Fruit fly (Drosophila melanogaster) whole organism, embryonic: Measurements from ENCODE around the gene DIP-alpha.

Experiments used
- ATbp ChIP-seq: fragments of 200-800 bp; sonication (Bioruptor generic); optimal IDR thresholded peaks from 2 replicates; lab custom pipeline; 2017; ENCODE audit warnings: missing biosample characterization, mild to moderate bottlenecking, missing genetic modification characterization, missing genetic modification reagents
- Adf1 ChIP-seq: fragments of 200-800 bp; sonication (Bioruptor generic); IDR thresholded peaks from 2 replicates; pipeline ENCODE4 v1.3.6; 2022; ENCODE audit warnings: missing biosample characterization, missing genetic modification characterization
- Aef1 ChIP-seq: fragments of 200-800 bp; sonication (Bioruptor generic); IDR thresholded peaks from 3 replicates; pipeline ENCODE4 v1.3.6; 2022; ENCODE audit warnings: missing biosample characterization, missing genetic modification characterization
- CG10959 ChIP-seq: fragments of 200-800 bp; sonication (Bioruptor generic); IDR thresholded peaks from 2 replicates; pipeline ENCODE4 v1.3.6; 2022; ENCODE audit warnings: missing biosample characterization, missing genetic modification characterization
- CG11247 ChIP-seq: fragments of 200-800 bp; sonication (Bioruptor generic); IDR thresholded peaks from 2 replicates; pipeline ENCODE4 v1.3.6; 2022; ENCODE audit warnings: missing biosample characterization, missing genetic modification characterization
- CG11504 ChIP-seq: fragments of 200-800 bp; sonication (Bioruptor generic); optimal IDR thresholded peaks from 3 replicates; lab custom pipeline; 2019; ENCODE audit warnings: missing biosample characterization, mild to moderate bottlenecking, missing genetic modification characterization, moderate library complexity
- CG12659 ChIP-seq: fragments of 200-800 bp; sonication (Bioruptor generic); optimal IDR thresholded peaks from 3 replicates; lab custom pipeline; 2017; ENCODE audit warnings: mild to moderate bottlenecking, missing biosample characterization, missing genetic modification reagents, missing genetic modification characterization
- CG2712 ChIP-seq: fragments of 200-800 bp; optimal IDR thresholded peaks from 3 replicates; lab custom pipeline; 2019; ENCODE audit warnings: missing biosample characterization, mild to moderate bottlenecking, missing genetic modification characterization, moderate library complexity
- CG32532 ChIP-seq: fragments of 200-800 bp; sonication (Bioruptor generic); IDR thresholded peaks from 2 replicates; pipeline ENCODE4 v1.3.6; 2022; ENCODE audit warnings: missing biosample characterization, missing genetic modification characterization
- CG3281 ChIP-seq: fragments of 200-800 bp; sonication (Bioruptor generic); optimal IDR thresholded peaks from 3 replicates; lab custom pipeline; 2017; ENCODE audit warnings: missing biosample characterization, mild to moderate bottlenecking, missing genetic modification characterization
- CG6272 ChIP-seq: fragments of 200-800 bp; sonication (Bioruptor generic); IDR thresholded peaks from 2 replicates; pipeline ENCODE4 v1.3.6; 2022; ENCODE audit warnings: missing biosample characterization, missing genetic modification characterization
- CG6683 ChIP-seq: fragments of 200-800 bp; sonication (Bioruptor generic); optimal IDR thresholded peaks from 2 replicates; lab custom pipeline; 2017; ENCODE audit warnings: missing biosample characterization, mild to moderate bottlenecking, missing genetic modification characterization, missing genetic modification reagents
- CG6689 ChIP-seq: fragments of 200-800 bp; sonication (Bioruptor generic); IDR thresholded peaks from 2 replicates; pipeline ENCODE4 v1.3.6; 2022; ENCODE audit warnings: missing biosample characterization, missing genetic modification characterization
- CG7556 ChIP-seq: fragments of 200-800 bp; sonication (Bioruptor generic); optimal IDR thresholded peaks from 2 replicates; lab custom pipeline; 2017; ENCODE audit warnings: missing biosample characterization, mild to moderate bottlenecking, missing genetic modification characterization
- CG7839 ChIP-seq: fragments of 200-800 bp; sonication (Bioruptor generic); optimal IDR thresholded peaks from 3 replicates; lab custom pipeline; 2018; ENCODE audit warnings: missing biosample characterization, mild to moderate bottlenecking, missing genetic modification characterization, moderate library complexity
- CG7987 ChIP-seq: fragments of 200-800 bp; sonication (Bioruptor generic); optimal IDR thresholded peaks from 2 replicates; lab custom pipeline; 2018; ENCODE audit warnings: missing biosample characterization, mild to moderate bottlenecking, missing genetic modification characterization, moderate library complexity
- CG8944 ChIP-seq: fragments of 200-800 bp; sonication (Bioruptor generic); optimal IDR thresholded peaks from 3 replicates; lab custom pipeline; 2016; ENCODE audit warnings: missing biosample characterization, missing genetic modification characterization
- CTCF ChIP-seq: fragments of 200-800 bp; sonication (Bioruptor generic); optimal IDR thresholded peaks from 2 replicates; lab custom pipeline; 2017; ENCODE audit warnings: missing biosample characterization, mild to moderate bottlenecking, missing genetic modification characterization, moderate library complexity
- Camta ChIP-seq: fragments of 200-800 bp; sonication (Bioruptor generic); optimal IDR thresholded peaks from 2 replicates; lab custom pipeline; 2016; ENCODE audit warnings: missing biosample characterization, missing genetic modification characterization
- CrebB ChIP-seq: fragments of 200-800 bp; sonication (Bioruptor generic); optimal IDR thresholded peaks from 3 replicates; lab custom pipeline; 2018; ENCODE audit warnings: missing biosample characterization, mild to moderate bottlenecking, missing genetic modification characterization
- Fer2 ChIP-seq: fragments of 200-800 bp; sonication (Bioruptor generic); optimal IDR thresholded peaks from 2 replicates; lab custom pipeline; 2018; ENCODE audit warnings: missing biosample characterization, mild to moderate bottlenecking, missing genetic modification characterization, moderate library complexity
- H2.0 ChIP-seq: fragments of 200-800 bp; sonication (Bioruptor generic); IDR thresholded peaks from 2 replicates; pipeline ENCODE4 v1.3.6; 2022; ENCODE audit warnings: missing biosample characterization, missing genetic modification characterization
- Mad ChIP-seq: fragments of 200-800 bp; sonication (Bioruptor generic); optimal IDR thresholded peaks from 2 replicates; lab custom pipeline; 2016; ENCODE audit warnings: missing biosample characterization, missing genetic modification characterization
- Med ChIP-seq: fragments of 200-800 bp; sonication (Bioruptor generic); peaks from one replicate; lab custom pipeline; 2016; ENCODE audit warnings: missing biosample characterization, missing genetic modification characterization, mild to moderate bottlenecking, inconsistent platforms, moderate library complexity
- Myb ChIP-seq: fragments of 200-800 bp; sonication (Bioruptor generic); optimal IDR thresholded peaks from 2 replicates; lab custom pipeline; 2016; ENCODE audit warnings: missing biosample characterization, missing genetic modification characterization
- Oli ChIP-seq: fragments of 200-800 bp; sonication (Bioruptor generic); optimal IDR thresholded peaks from 2 replicates; lab custom pipeline; 2018; ENCODE audit warnings: missing biosample characterization, mild to moderate bottlenecking, missing genetic modification characterization, moderate library complexity
- Ptx1 ChIP-seq: fragments of 200-800 bp; sonication (Bioruptor generic); IDR thresholded peaks from 2 replicates; pipeline ENCODE4 v1.3.6; 2022; ENCODE audit warnings: missing biosample characterization, missing genetic modification characterization
- Side ChIP-seq: fragments of 200-800 bp; sonication (Bioruptor generic); optimal IDR thresholded peaks from 2 replicates; lab custom pipeline; 2016; ENCODE audit warnings: missing biosample characterization, missing genetic modification characterization
- ato ChIP-seq: fragments of 200-800 bp; sonication (Bioruptor generic); IDR thresholded peaks from 2 replicates; pipeline ENCODE4 v1.3.6; 2022; ENCODE audit warnings: missing biosample characterization, missing genetic modification characterization; ENCODE audit not compliant: partially characterized antibody
- bab2 ChIP-seq: fragments of 200-800 bp; sonication (Bioruptor generic); optimal IDR thresholded peaks from 2 replicates; lab custom pipeline; 2016; ENCODE audit warnings: missing biosample characterization, missing genetic modification characterization
- cg ChIP-seq: fragments of 200-800 bp; sonication (Bioruptor generic); optimal IDR thresholded peaks from 3 replicates; lab custom pipeline; 2019; ENCODE audit warnings: missing biosample characterization, mild to moderate bottlenecking, missing genetic modification characterization, moderate library complexity
- dm ChIP-seq: fragments of 200-800 bp; sonication (Bioruptor generic); optimal IDR thresholded peaks from 3 replicates; lab custom pipeline; 2016; ENCODE audit warnings: missing biosample characterization, missing genetic modification characterization
- dmrt99B ChIP-seq: fragments of 200-800 bp; sonication (Bioruptor generic); optimal IDR thresholded peaks from 2 replicates; lab custom pipeline; 2018; ENCODE audit warnings: missing biosample characterization, mild to moderate bottlenecking, missing genetic modification characterization, moderate library complexity
- gcm2 ChIP-seq: fragments of 200-800 bp; sonication (Bioruptor generic); optimal IDR thresholded peaks from 2 replicates; lab custom pipeline; 2016; ENCODE audit warnings: missing biosample characterization, missing genetic modification characterization
- gro ChIP-seq: fragments of 200-800 bp; sonication (Bioruptor generic); optimal IDR thresholded peaks from 2 replicates; lab custom pipeline; 2016; ENCODE audit warnings: missing biosample characterization, missing genetic modification characterization
- ham ChIP-seq: fragments of 200-800 bp; sonication (Bioruptor generic); IDR thresholded peaks from 2 replicates; pipeline ENCODE4 v1.3.6; 2022; ENCODE audit warnings: missing biosample characterization, missing genetic modification characterization
- lilli ChIP-seq: fragments of 200-800 bp; sonication (Bioruptor generic); optimal IDR thresholded peaks from 3 replicates; lab custom pipeline; 2016; ENCODE audit warnings: missing biosample characterization, missing genetic modification characterization
- mam ChIP-seq: fragments of 200-800 bp; sonication (Bioruptor generic); optimal IDR thresholded peaks from 3 replicates; lab custom pipeline; 2016; ENCODE audit warnings: missing biosample characterization, missing genetic modification characterization
- nmo ChIP-seq: fragments of 200-800 bp; sonication (Bioruptor generic); optimal IDR thresholded peaks from 2 replicates; lab custom pipeline; 2018; ENCODE audit warnings: missing biosample characterization, mild to moderate bottlenecking, missing genetic modification characterization, moderate library complexity
- pan ChIP-seq, 4 experiments: fragments of >200 bp in 3 of 4; fragments of 200-800 bp in 1 of 4; sonication (Bioruptor generic) in 1 of 4; optimal IDR thresholded peaks in 3 of 4; IDR thresholded peaks in 1 of 4; 2 replicates each; pipeline versions ENCODE4 v1.3.6 to Lab custom; 2017 to 2022; ENCODE audit warnings: missing biosample characterization in 2 of 4, missing genetic modification characterization in 2 of 4, mixed read lengths in 1 of 4
- row ChIP-seq: fragments of 200-800 bp; sonication (Bioruptor generic); IDR thresholded peaks from 3 replicates; pipeline ENCODE4 v1.3.6; 2022; ENCODE audit warnings: missing biosample characterization, missing genetic modification characterization
- sens ChIP-seq: fragments of 200-800 bp; sonication (Bioruptor generic); peaks from one replicate; lab custom pipeline; 2016; ENCODE audit warnings: missing biosample characterization, missing genetic modification characterization
- sens-2 ChIP-seq: fragments of 200-800 bp; sonication (Bioruptor generic); IDR thresholded peaks from 2 replicates; pipeline ENCODE4 v1.3.6; 2022; ENCODE audit warnings: missing biosample characterization, missing genetic modification characterization
- shn ChIP-seq: fragments of 200-800 bp; sonication (Bioruptor generic); optimal IDR thresholded peaks from 3 replicates; lab custom pipeline; 2016; ENCODE audit warnings: missing biosample characterization, missing genetic modification characterization
- slp2 ChIP-seq: fragments of 200-800 bp; sonication (Bioruptor generic); optimal IDR thresholded peaks from 2 replicates; lab custom pipeline; 2016; ENCODE audit warnings: missing biosample characterization, missing genetic modification characterization
- sna ChIP-seq: fragments of 200-800 bp; sonication (Bioruptor generic); IDR thresholded peaks from 2 replicates; pipeline ENCODE4 v1.3.6; 2022; ENCODE audit warnings: missing biosample characterization, missing genetic modification characterization; ENCODE audit not compliant: partially characterized antibody
- sr ChIP-seq: fragments of 200-800 bp; sonication (Bioruptor generic); IDR thresholded peaks from 3 replicates; pipeline ENCODE4 v1.3.6; 2022; ENCODE audit warnings: missing biosample characterization, missing genetic modification characterization
- tgo ChIP-seq: fragments of 200-800 bp; sonication (Bioruptor generic); IDR thresholded peaks from 3 replicates; pipeline ENCODE4 v1.3.6; 2022; ENCODE audit warnings: missing biosample characterization, missing genetic modification characterization
- tll ChIP-seq, 2 experiments: fragments of 200-800 bp in 1 of 2; fragments of >200 bp in 1 of 2; sonication (Bioruptor generic) in 1 of 2; optimal IDR thresholded peaks; 2 replicates each; lab custom pipeline; 2017 to 2019; ENCODE audit warnings: missing biosample characterization in 2 of 2, missing genetic modification characterization in 2 of 2, mild to moderate bottlenecking in 1 of 2, moderate library complexity in 1 of 2
- wdn ChIP-seq: fragments of 200-800 bp; sonication (Bioruptor generic); IDR thresholded peaks from 2 replicates; pipeline ENCODE4 v1.3.6; 2022; ENCODE audit warnings: missing biosample characterization, missing genetic modification characterization
- zen2 ChIP-seq: fragments of 200-800 bp; sonication (Bioruptor generic); IDR thresholded peaks from 3 replicates; pipeline ENCODE4 v1.3.6; 2022; ENCODE audit warnings: missing biosample characterization, missing genetic modification characterization; ENCODE audit not compliant: partially characterized antibody

DIP-alpha gene

dm6 chrX:3538775-3539174 lies 32.7 kb downstream of the DIP-alpha start (continued):
- TF ChIP-seq gcm2 (GFP tag; lab: Kevin White, UChicago) (peak; percentile 9), CG11504 (tag; lab: Kevin White, UChicago) (peak; percentile 26), ATbp (GFP tag; lab: Kevin White, UChicago) (no peak), lilli (GFP tag; lab: Kevin White, UChicago) (peak; percentile 33), CG10959 (GFP tag; lab: Robert Waterston, UW) (no peak), Med (GFP tag; lab: Kevin White, UChicago) (peak; percentile 25), CG7839 (tag; lab: Kevin White, UChicago) (peak; percentile 5), nmo (peak; percentile 28), row (GFP tag; lab: Robert Waterston, UW) (peak; percentile 65), Ptx1 (GFP tag; lab: Robert Waterston, UW) (peak; percentile 60), dmrt99B (tag; lab: Kevin White, UChicago) (peak; percentile 18), Side (GFP tag; lab: Kevin White, UChicago) (no peak), bab2 (GFP tag; lab: Kevin White, UChicago) (peak; percentile 50), sens (peak; percentile 85), gro (peak; percentile 58), dm (GFP tag; lab: Kevin White, UChicago) (no peak), Myb (GFP tag; lab: Kevin White, UChicago) (peak; percentile 28), CG2712 (tag; lab: Kevin White, UChicago) (peak; percentile 35), ham (GFP tag; lab: Robert Waterston, UW) (no peak), Adf1 (no peak), sna (GFP tag; lab: Robert Waterston, UW) (no peak), Fer2 (tag; lab: Kevin White, UChicago) (no peak), sens-2 (GFP tag; lab: Robert Waterston, UW) (peak; percentile 28; the same call in 1 of the 2 replicates), CG3281 (no peak), H2.0 (GFP tag; lab: Robert Waterston, UW) (peak; percentile 30; the same call in 1 of the 2 replicates), CG6689 (0 out of 2 replicates have a peak, but pooled peaks have one; percentile 22), CG12659 (GFP tag; lab: Kevin White, UChicago) (peak; percentile 16), CG8944 (GFP tag; lab: Kevin White, UChicago) (peak; percentile 37), CTCF (GFP tag; lab: Kevin White, UChicago) (no peak), Mad (no peak), cg (no peak), tgo (GFP tag; lab: Robert Waterston, UW) (peak; percentile 51; the same call in 2 of the 3 replicates), wdn (GFP tag; lab: Robert Waterston, UW) (no peak), CG6272 (GFP tag; lab: Robert Waterston, UW) (no peak), CG7987 (no peak), CG6683 (GFP tag; lab: Kevin White, UChicago) (no peak), slp2 (GFP tag; lab: Kevin White, UChicago) (peak; percentile 55), shn (peak; percentile 33), pan (optimal IDR thresholded peaks at IDR 0.05; lab: Kevin White, UChicago) (no peak), pan (GFP tag; optimal IDR thresholded peaks at IDR 0.05 in 1 of 2, IDR thresholded peaks at IDR 0.05 in 1 of 2) (peak in 1 of 2 experiments; percentile 47), Camta (peak; percentile 30), sr (GFP tag; lab: Robert Waterston, UW) (no peak), tll (GFP tag; optimal IDR thresholded peaks at IDR 0.05; lab: Kevin White, UChicago) (no peak), CrebB (tag; lab: Kevin White, UChicago) (no peak), mam (peak; percentile 21), CG32532 (peak; percentile 39; the same call in 1 of the 2 replicates), CG7556 (GFP tag; lab: Kevin White, UChicago) (peak; percentile 16), Oli (tag; lab: Kevin White, UChicago) (peak; percentile 1), zen2 (GFP tag; lab: Robert Waterston, UW) (no peak), ato (GFP tag; lab: Robert Waterston, UW) (no peak), Aef1 (GFP tag; lab: Robert Waterston, UW) (no peak), CG11247 (no peak)
